Worm (Caenorhabditis elegans) whole organism, L3 larva: Measurements from ENCODE around the gene mltn-7.
A peak's percentile ranks its signal among the peaks of the same experiment; 100 is the strongest.

ENCODE experiments used
- R02D3.7 ChIP-seq: fragments of 150-350 bp; optimal IDR thresholded peaks from 2 replicates; lab custom pipeline; 2014; ENCODE audit warnings: missing biosample characterization, missing genetic modification characterization
- ZK546.5 ChIP-seq: sonication (generic microtip); optimal IDR thresholded peaks from 2 replicates; lab custom pipeline; 2017; ENCODE audit warnings: missing biosample characterization, missing genetic modification characterization
- aly-2 ChIP-seq: fragments of 150-350 bp; optimal IDR thresholded peaks from 2 replicates; lab custom pipeline; 2014; ENCODE audit warnings: missing biosample characterization, missing genetic modification characterization
- ama-1 ChIP-seq: fragments of 150-350 bp; optimal IDR thresholded peaks from 2 replicates; lab custom pipeline; 2018
- ceh-9 ChIP-seq: sonication (generic microtip); optimal IDR thresholded peaks from 2 replicates; lab custom pipeline; 2018; ENCODE audit warnings: missing biosample characterization, missing genetic modification characterization
- daf-12 ChIP-seq: fragments of 150-350 bp; optimal IDR thresholded peaks from 2 replicates; lab custom pipeline; 2014; ENCODE audit warnings: missing biosample characterization, missing genetic modification reagents, missing genetic modification characterization
- egl-5 ChIP-seq: fragments of 150-350 bp; optimal IDR thresholded peaks from 2 replicates; lab custom pipeline; 2017; ENCODE audit warnings: missing biosample characterization, missing genetic modification reagents, missing genetic modification characterization, inconsistent platforms
- elt-1 ChIP-seq: fragments of 150-350 bp; optimal IDR thresholded peaks from 2 replicates; lab custom pipeline; 2014; ENCODE audit warnings: missing biosample characterization, missing genetic modification characterization
- elt-2 ChIP-seq: sonication (generic microtip); optimal IDR thresholded peaks from 2 replicates; lab custom pipeline; 2016; ENCODE audit warnings: missing genetic modification reagents, mild to moderate bottlenecking, missing genetic modification characterization, missing compliant biosample characterization
- elt-3 ChIP-seq, 3 experiments: fragments of 150-350 bp in 1 of 3; sonication (generic microtip) in 2 of 3; optimal IDR thresholded peaks; 2 replicates in 2 of 3; 4 replicates in 1 of 3; lab custom pipeline; 2014 to 2017; ENCODE audit warnings: missing biosample characterization in 3 of 3, missing genetic modification characterization in 3 of 3
- eor-1 ChIP-seq, 2 experiments: fragments of 150-350 bp; optimal IDR thresholded peaks; 2 replicates each; lab custom pipeline; 2014 to 2018; ENCODE audit warnings: missing biosample characterization in 2 of 2, missing genetic modification characterization in 2 of 2
- fkh-2 ChIP-seq: fragments of 150-350 bp; optimal IDR thresholded peaks from 2 replicates; lab custom pipeline; 2014; ENCODE audit warnings: missing biosample characterization, missing genetic modification reagents, missing genetic modification characterization
- jun-1 ChIP-seq: fragments of 150-350 bp; optimal IDR thresholded peaks from 2 replicates; lab custom pipeline; 2014; ENCODE audit warnings: missing biosample characterization, missing genetic modification reagents, missing genetic modification characterization
- lsy-12 ChIP-seq: sonication (generic microtip); optimal IDR thresholded peaks from 2 replicates; lab custom pipeline; 2016; ENCODE audit warnings: mild to moderate bottlenecking, missing genetic modification characterization, missing compliant biosample characterization
- mdl-1 ChIP-seq: fragments of 150-350 bp; optimal IDR thresholded peaks from 2 replicates; lab custom pipeline; 2014; ENCODE audit warnings: missing biosample characterization, missing genetic modification characterization
- nfya-1 ChIP-seq: sonication (generic microtip); optimal IDR thresholded peaks from 2 replicates; lab custom pipeline; 2017; ENCODE audit warnings: missing genetic modification characterization, mild to moderate bottlenecking, missing compliant biosample characterization, antibody characterized with exemption, moderate library complexity; ENCODE audit not compliant: insufficient read depth
- nhr-12 ChIP-seq: fragments of 150-350 bp; optimal IDR thresholded peaks from 2 replicates; lab custom pipeline; 2014; ENCODE audit warnings: missing biosample characterization, missing genetic modification characterization
- nhr-23 ChIP-seq: fragments of 150-350 bp; optimal IDR thresholded peaks from 2 replicates; lab custom pipeline; 2014; ENCODE audit warnings: missing biosample characterization, missing genetic modification reagents, missing genetic modification characterization
- nhr-237 ChIP-seq: fragments of 150-350 bp; optimal IDR thresholded peaks from 2 replicates; lab custom pipeline; 2014; ENCODE audit warnings: missing biosample characterization, missing genetic modification characterization
- nhr-28 ChIP-seq: fragments of 150-350 bp; optimal IDR thresholded peaks from 2 replicates; lab custom pipeline; 2014; ENCODE audit warnings: missing biosample characterization, missing genetic modification characterization
- pha-4 ChIP-seq: fragments of 150-350 bp; optimal IDR thresholded peaks from 2 replicates; lab custom pipeline; 2014; ENCODE audit warnings: missing biosample characterization, missing genetic modification reagents, missing genetic modification characterization
- pqm-1 ChIP-seq: fragments of 150-350 bp; optimal IDR thresholded peaks from 2 replicates; lab custom pipeline; 2017; ENCODE audit warnings: missing biosample characterization, missing genetic modification characterization, inconsistent platforms
- sea-2 ChIP-seq: fragments of 150-350 bp; sonication (generic microtip); optimal IDR thresholded peaks from 4 replicates; lab custom pipeline; 2014; ENCODE audit warnings: missing biosample characterization, missing genetic modification reagents, missing genetic modification characterization
- skn-1 ChIP-seq: fragments of 150-350 bp; optimal IDR thresholded peaks from 2 replicates; lab custom pipeline; 2014; ENCODE audit warnings: missing biosample characterization, missing genetic modification characterization
- tbx-2 ChIP-seq: sonication (generic microtip); optimal IDR thresholded peaks from 2 replicates; lab custom pipeline; 2016; ENCODE audit warnings: mild to moderate bottlenecking, missing genetic modification characterization, missing compliant biosample characterization
- unc-39 ChIP-seq: sonication (generic microtip); optimal IDR thresholded peaks from 4 replicates; lab custom pipeline; 2017; ENCODE audit warnings: missing biosample characterization, missing genetic modification characterization
- unc-62 ChIP-seq: fragments of 150-350 bp; sonication (generic microtip); optimal IDR thresholded peaks from 4 replicates; lab custom pipeline; 2014; ENCODE audit warnings: missing biosample characterization, missing genetic modification reagents, missing genetic modification characterization
- zag-1 ChIP-seq: fragments of 150-350 bp; optimal IDR thresholded peaks from 2 replicates; lab custom pipeline; 2014; ENCODE audit warnings: missing biosample characterization, missing genetic modification characterization
- ztf-11 ChIP-seq: fragments of 150-350 bp; optimal IDR thresholded peaks from 2 replicates; lab custom pipeline; 2014; ENCODE audit warnings: missing biosample characterization, missing genetic modification characterization

mltn-7 gene

DNA sequence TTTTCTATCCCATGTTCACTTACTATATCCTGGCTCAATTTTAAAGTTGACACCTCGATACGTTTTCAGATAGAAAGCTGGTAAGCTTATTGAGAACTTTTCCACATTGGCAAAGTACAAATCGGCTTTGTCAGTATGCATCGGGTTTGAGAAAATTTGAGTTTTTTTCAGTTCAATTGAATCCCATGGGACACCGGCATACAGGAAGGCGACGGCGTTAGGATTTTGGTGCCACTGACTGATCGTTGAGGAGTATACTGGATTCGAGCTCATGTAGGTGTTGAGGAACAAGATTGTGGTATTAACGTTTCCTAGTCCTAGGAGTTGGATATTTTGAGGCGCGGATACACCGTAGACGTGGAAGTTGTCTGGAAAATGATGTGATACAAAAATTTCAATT is 42.7 kb downstream of the mltn-7 start:
- TF ChIP-seq ZK546.5 (no peak), daf-12 (tag; lab: Kevin White, UChicago) (no peak), pqm-1 (tag; lab: Kevin White, UChicago) (no peak), unc-39 (tag; lab: Kevin White, UChicago) (no peak), ama-1 (no peak), pha-4 (tag; lab: Kevin White, UChicago) (no peak), elt-1 (no peak), unc-62 (GFP tag; lab: Kevin White, UChicago) (no peak), sea-2 (no peak), lsy-12 (tag; lab: Kevin White, UChicago) (no peak), elt-2 (no peak), jun-1 (tag; lab: Kevin White, UChicago) (no peak), nhr-28 (no peak), nhr-23 (tag; lab: Kevin White, UChicago) (no peak), elt-3 (tag; optimal IDR thresholded peaks at IDR 0.05; lab: Kevin White, UChicago) (no peak)

DNA sequence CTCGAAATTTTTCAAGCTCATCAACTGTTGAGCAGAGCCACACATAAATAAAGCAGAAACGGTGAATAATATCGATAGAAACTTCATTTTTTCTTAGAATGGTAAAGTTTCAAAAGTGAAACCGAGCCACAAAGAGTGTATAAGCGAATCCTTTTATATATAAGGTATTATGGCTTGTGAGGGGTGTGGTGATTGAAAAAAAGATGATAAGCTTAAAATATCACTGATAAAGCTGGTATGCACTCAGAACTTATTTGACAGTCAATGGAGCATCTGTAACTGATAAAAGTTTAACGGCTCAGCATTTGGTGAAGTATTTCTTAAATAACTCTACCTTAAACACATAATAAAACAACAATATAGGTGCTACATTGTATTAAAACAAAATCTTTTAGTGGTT is 44.5 kb downstream of the mltn-7 start, which contains the start of gene dod-19:
Gene dod-19, minus strand, starts transcription at position 130 of the 400 bp plus-strand sequence.
- TF ChIP-seq zag-1 (tag; lab: Kevin White, UChicago) (no peak), R02D3.7 (tag; lab: Kevin White, UChicago) (no peak), nhr-12 (tag; lab: Kevin White, UChicago) (no peak), fkh-2 (no peak), nhr-237 (tag; lab: Kevin White, UChicago) (no peak), mdl-1 (tag; lab: Kevin White, UChicago) (no peak), ztf-11 (tag; lab: Kevin White, UChicago) (no peak)
- TF ChIP-seq, all 47 proteins: peak for 0

DNA sequence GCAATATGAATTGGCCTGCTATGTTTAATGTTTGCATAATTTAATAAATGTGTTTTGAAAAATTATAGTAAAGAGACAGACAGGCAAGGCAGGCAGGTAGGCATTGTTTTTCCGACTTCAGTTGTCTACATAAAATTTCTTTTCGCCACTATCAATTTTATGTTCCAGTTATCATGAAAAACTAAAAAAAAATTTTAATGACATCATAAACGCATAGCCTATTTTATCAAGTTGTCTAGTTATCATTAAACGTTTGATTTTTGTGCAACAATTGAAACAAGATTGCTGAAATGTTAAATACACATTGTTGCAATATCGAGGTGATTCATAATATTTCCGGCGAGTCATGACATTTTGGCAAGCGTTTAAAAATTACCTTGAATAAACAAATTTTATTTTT is 44.9 kb downstream of the mltn-7 start:
- peak; percentile 79 for TF ChIP-seq elt-2
- TF ChIP-seq pqm-1 (tag; lab: Kevin White, UChicago), result peak; percentile 93
- TF ChIP-seq eor-1 (tag; optimal IDR thresholded peaks at IDR 0.05; lab: Kevin White, UChicago), result no peak
- no peak for TF ChIP-seq nhr-237 (tag; lab: Kevin White, UChicago)
- TF ChIP-seq pha-4 (tag; lab: Kevin White, UChicago), result no peak
- no peak for TF ChIP-seq egl-5 (tag; lab: Kevin White, UChicago)
- TF ChIP-seq skn-1 (tag; lab: Kevin White, UChicago), result no peak

DNA sequence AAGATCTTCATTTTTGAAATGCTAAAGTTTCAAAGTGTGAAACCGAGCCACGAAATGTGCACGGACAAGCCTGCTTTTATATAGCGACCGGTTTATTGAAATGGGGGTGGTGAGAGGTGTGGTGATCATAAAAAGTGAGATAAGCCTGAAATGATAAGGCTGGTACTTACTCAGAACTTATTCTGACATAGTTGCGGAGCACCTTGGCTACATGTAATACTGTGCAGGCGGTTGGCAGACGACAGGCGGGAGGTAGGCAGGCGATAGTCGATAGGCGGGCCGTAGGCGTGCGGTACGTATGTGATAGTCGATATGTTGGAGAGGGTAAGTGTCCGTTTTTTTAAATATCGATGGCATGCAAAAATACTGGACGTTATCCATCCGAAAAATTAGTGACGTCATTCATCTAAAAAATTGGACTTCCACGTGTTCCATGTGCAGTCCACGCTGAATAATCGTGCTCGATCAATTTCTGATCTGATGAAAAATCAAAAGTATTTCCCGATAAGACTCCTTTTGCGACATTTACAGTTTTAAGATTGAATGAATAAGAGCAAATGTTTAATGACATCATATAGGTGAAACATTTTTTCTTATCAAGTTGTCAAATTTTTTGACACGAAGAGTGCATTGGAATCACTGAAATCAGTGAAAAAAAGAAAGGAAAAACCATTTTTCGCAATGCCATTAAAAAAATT is 47.7 kb downstream of the mltn-7 start, which contains the start of gene irg-8:
Gene irg-8, minus strand, starts transcription at position 51 of the 698 bp plus-strand sequence.
- TF ChIP-seq elt-2, result peak; percentile 77
- no peak for TF ChIP-seq aly-2 (tag; lab: Kevin White, UChicago)
- TF ChIP-seq pqm-1 (tag; lab: Kevin White, UChicago), result peak; percentile 25

DNA sequence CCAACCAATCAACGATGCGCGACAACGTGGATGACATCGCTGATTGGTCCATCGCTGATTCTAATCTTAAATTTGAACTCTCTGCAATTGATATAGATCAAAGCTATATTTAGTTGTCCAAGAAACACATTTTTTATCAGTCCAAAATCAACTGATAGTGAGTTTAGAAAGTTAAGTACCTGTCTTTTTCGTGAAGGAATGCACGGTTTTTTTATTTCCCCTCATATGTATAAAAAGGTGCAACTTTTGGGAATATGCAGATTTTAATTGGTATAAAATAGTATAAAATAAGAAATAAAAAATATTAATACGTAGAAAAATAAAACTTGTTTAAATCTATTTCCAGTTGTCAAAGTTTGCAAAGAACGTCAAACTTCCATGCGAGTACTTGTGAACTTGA is 48.3 kb downstream of the mltn-7 start, which contains the start of gene Y39D8A.1:
Gene Y39D8A.1, plus strand, starts transcription at position 301 of the 400 bp plus-strand sequence.
- no peak for TF ChIP-seq tbx-2

DNA sequence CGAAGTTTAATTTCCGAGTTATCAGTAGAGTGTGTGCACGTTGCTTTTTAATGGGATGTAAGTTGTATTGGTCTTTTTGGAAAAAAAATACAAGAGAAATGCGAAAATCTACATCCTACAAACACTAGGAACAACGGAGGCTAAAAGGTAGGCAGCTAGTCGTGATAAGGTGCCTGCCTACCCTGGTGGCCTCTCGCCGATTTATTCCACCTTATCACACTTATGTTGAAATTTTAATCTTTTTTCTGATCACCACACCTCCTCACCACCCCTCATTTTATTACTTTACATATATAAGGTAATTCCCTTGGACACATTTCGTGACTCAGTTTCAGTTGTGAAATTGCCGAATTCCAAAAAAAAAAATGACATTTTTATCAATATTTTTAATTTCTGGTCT is 52.0 kb downstream of the mltn-7 start, which contains the start of gene dod-20:
Gene dod-20, plus strand, starts transcription at position 301 of the 400 bp plus-strand sequence.
- TF ChIP-seq nfya-1, result no peak
- TF ChIP-seq nhr-12 (tag; lab: Kevin White, UChicago), result no peak
- no peak for TF ChIP-seq ceh-9 (tag; lab: Kevin White, UChicago)
- TF ChIP-seq elt-2, result peak; percentile 61
- no peak for TF ChIP-seq skn-1 (tag; lab: Kevin White, UChicago)
- TF ChIP-seq elt-1, result no peak
- no peak for TF ChIP-seq ama-1
